Worm (Caenorhabditis elegans): ENCODE results near the gene ckb-3.

ckb-3 gene

ce11 chrIII:4404339-4404836 lies 33.7 kb downstream of the ckb-3 start, which contains the start of the genes R07E5.17 and snfc-5:
Gene R07E5.17 (minus strand): TSS chrIII:4404436.
Gene snfc-5 (plus strand): TSS chrIII:4404786.
- TF ChIP-seq sptf-1 (tag; optimal IDR thresholded peaks at IDR 0.05), result peak; percentile 5
- TF ChIP-seq lin-13 (tag; optimal IDR thresholded peaks at IDR 0.05), result peak; percentile 36
- peak; percentile 78 for TF ChIP-seq unc-120 (tag; optimal IDR thresholded peaks at IDR 0.05; ENCODE audit: poor library complexity, severe bottlenecking)
- no peak for TF ChIP-seq elt-1 (tag; optimal IDR thresholded peaks at IDR 0.05; ENCODE audit: borderline replicate concordance, insufficient read depth)
- no peak for TF ChIP-seq blmp-1 (tag; optimal IDR thresholded peaks at IDR 0.05)
- peak; percentile 28 for TF ChIP-seq hlh-1 (tag; optimal IDR thresholded peaks at IDR 0.05)
- peak; percentile 69 for TF ChIP-seq lsy-2 (tag; optimal IDR thresholded peaks at IDR 0.05)
- TF ChIP-seq cnd-1 (tag; optimal IDR thresholded peaks at IDR 0.05), result peak; percentile 2
- peak; percentile 24 for TF ChIP-seq ces-1 (GFP tag; optimal IDR thresholded peaks at IDR 0.05)
- TF ChIP-seq unc-62 (GFP tag; optimal IDR thresholded peaks at IDR 0.05), result no peak
- TF ChIP-seq ceh-39 (tag; optimal IDR thresholded peaks at IDR 0.05), result peak; percentile 19
- no peak for TF ChIP-seq sem-2 (GFP tag; optimal IDR thresholded peaks at IDR 0.05)
- TF ChIP-seq mep-1 (tag; optimal IDR thresholded peaks at IDR 0.05), result peak; percentile 76

ce11 chrIII:4405986-4406385 lies 35.3 kb downstream of the ckb-3 start, which contains the start of gene rnp-4:
Gene rnp-4 (plus strand): TSS chrIII:4406286.
- no peak for TF ChIP-seq elt-3 (tag; optimal IDR thresholded peaks at IDR 0.05)
- TF ChIP-seq unc-39 (tag; optimal IDR thresholded peaks at IDR 0.05), result no peak

ce11 chrIII:4407144-4407543 lies 36.5 kb downstream of the ckb-3 start, which contains the start of gene prdx-3:
Gene prdx-3 (plus strand): TSS chrIII:4407444.
- TF ChIP-seq ces-1 (GFP tag; optimal IDR thresholded peaks at IDR 0.05) (no peak), tbx-8 (GFP tag; optimal IDR thresholded peaks at IDR 0.05) (no peak)

ce11 chrIII:4408251-4408650 lies 37.6 kb downstream of the ckb-3 start, which contains the start of gene gpch-1:
Gene gpch-1 (plus strand): TSS chrIII:4408551.
- no peak for TF ChIP-seq flh-1 (GFP tag; optimal IDR thresholded peaks at IDR 0.05)
- no peak for TF ChIP-seq sem-2 (GFP tag; optimal IDR thresholded peaks at IDR 0.05)
- TF ChIP-seq ham-2 (GFP tag; optimal IDR thresholded peaks at IDR 0.05), result no peak
- TF ChIP-seq nhr-28 (tag; optimal IDR thresholded peaks at IDR 0.05), result no peak
- TF ChIP-seq nhr-76 (tag; optimal IDR thresholded peaks at IDR 0.05), result no peak
- TF ChIP-seq sptf-1 (tag; optimal IDR thresholded peaks at IDR 0.05), result no peak
- no peak for TF ChIP-seq bed-3 (GFP tag; optimal IDR thresholded peaks at IDR 0.05)
- no peak for TF ChIP-seq snpc-4 (tag; optimal IDR thresholded peaks at IDR 0.05)
- TF ChIP-seq unc-120 (tag; optimal IDR thresholded peaks at IDR 0.05; ENCODE audit: poor library complexity, severe bottlenecking), result no peak
- TF ChIP-seq M03D4.4 (tag; optimal IDR thresholded peaks at IDR 0.05), result no peak
- no peak for TF ChIP-seq elt-1 (tag; optimal IDR thresholded peaks at IDR 0.05; ENCODE audit: borderline replicate concordance, insufficient read depth)
- no peak for TF ChIP-seq ceh-83 (GFP tag; optimal IDR thresholded peaks at IDR 0.05)
- no peak for TF ChIP-seq blmp-1 (tag; optimal IDR thresholded peaks at IDR 0.05)
- TF ChIP-seq elt-3 (tag; optimal IDR thresholded peaks at IDR 0.05), result no peak
- TF ChIP-seq nhr-2 (tag; optimal IDR thresholded peaks at IDR 0.05), result no peak
- TF ChIP-seq unc-39 (tag; optimal IDR thresholded peaks at IDR 0.05), result no peak
- TF ChIP-seq unc-62 (GFP tag; optimal IDR thresholded peaks at IDR 0.05), result no peak
- TF ChIP-seq ceh-43 (GFP tag; optimal IDR thresholded peaks at IDR 0.05), result no peak

- no peak for TF ChIP-seq unc-39 (tag; optimal IDR thresholded peaks at IDR 0.05)
- no peak for TF ChIP-seq bed-3 (GFP tag; optimal IDR thresholded peaks at IDR 0.05)
- TF ChIP-seq blmp-1 (tag; optimal IDR thresholded peaks at IDR 0.05), result no peak
- peak; percentile 8 for TF ChIP-seq ces-1 (GFP tag; optimal IDR thresholded peaks at IDR 0.05)
- TF ChIP-seq zip-8 (tag; optimal IDR thresholded peaks at IDR 0.05), result no peak
- no peak for TF ChIP-seq elt-1 (tag; optimal IDR thresholded peaks at IDR 0.05; ENCODE audit: borderline replicate concordance, insufficient read depth)
- no peak for TF ChIP-seq mep-1 (tag; optimal IDR thresholded peaks at IDR 0.05)
These were observed 41.7 kb downstream of the ckb-3 start for ce11 chrIII:4412108-4413009.

ce11 chrIII:4413099-4413498 lies 42.4 kb downstream of the ckb-3 start, which contains the start of gene mpc-1:
Gene mpc-1 (plus strand): TSS chrIII:4413457.
- TF ChIP-seq cnd-1 (tag; optimal IDR thresholded peaks at IDR 0.05) (no peak), hlh-1 (tag; optimal IDR thresholded peaks at IDR 0.05) (no peak), nhr-12 (tag; optimal IDR thresholded peaks at IDR 0.05) (no peak), pha-4 (tag; optimal IDR thresholded peaks at IDR 0.05) (no peak)
